Fruit fly (Drosophila melanogaster) ovary, adult (tissue): Measurements from ENCODE around the gene sbm.

Experiments used
- CG17801 ChIP-seq: fragments of 200-800 bp; optimal IDR thresholded peaks from 2 replicates; lab custom pipeline; 2019; ENCODE audit warnings: missing biosample characterization, mild to moderate bottlenecking, missing genetic modification characterization, moderate library complexity; ENCODE audit not compliant: partially characterized antibody

Gene sbm

dm6 chrX:14602421-14602846 is at the start of gene sbm:
Gene sbm (minus strand): TSS chrX:14602580.
- TF ChIP-seq CG17801 (GFP tag; lab: Kevin White, UChicago): no peak

- no peak for TF ChIP-seq CG17801 (GFP tag; lab: Kevin White, UChicago)
These were observed 47.4 kb upstream of the sbm start for dm6 chrX:14649742-14650141.

dm6 chrX:14634696-14635095 is 32.3 kb upstream of the sbm start:
- TF ChIP-seq CG17801 (GFP tag; lab: Kevin White, UChicago): no peak

dm6 chrX:14634224-14634623 is 31.8 kb upstream of the sbm start:
- TF ChIP-seq CG17801 (GFP tag; lab: Kevin White, UChicago): no peak

- TF ChIP-seq CG17801 (GFP tag; lab: Kevin White, UChicago): no peak
These were observed 30.8 kb upstream of the sbm start for dm6 chrX:14633168-14633567.

- no peak for TF ChIP-seq CG17801 (GFP tag; lab: Kevin White, UChicago)
These were observed 27.0 kb upstream of the sbm start for dm6 chrX:14629411-14629810.

dm6 chrX:14627080-14627796 is 24.9 kb upstream of the sbm start:
- TF ChIP-seq CG17801 (GFP tag; lab: Kevin White, UChicago): no peak

dm6 chrX:14622179-14622578 is 19.8 kb upstream of the sbm start:
- no peak for TF ChIP-seq CG17801 (GFP tag; lab: Kevin White, UChicago)

dm6 chrX:14621464-14621863 is 19.1 kb upstream of the sbm start:
- no peak for TF ChIP-seq CG17801 (GFP tag; lab: Kevin White, UChicago)

dm6 chrX:14612302-14612701 is 9.9 kb upstream of the sbm start:
- no peak for TF ChIP-seq CG17801 (GFP tag; lab: Kevin White, UChicago)

- no peak for TF ChIP-seq CG17801 (GFP tag; lab: Kevin White, UChicago)
These were observed 6.8 kb upstream of the sbm start for dm6 chrX:14609222-14609621.

dm6 chrX:14606873-14607272 is 4.5 kb upstream of the sbm start:
- peak; percentile 22 for TF ChIP-seq CG17801 (GFP tag; lab: Kevin White, UChicago)

dm6 chrX:14603600-14604182 is 1.3 kb upstream of the sbm start:
- TF ChIP-seq CG17801 (GFP tag; lab: Kevin White, UChicago): no peak

dm6 chrX:14601922-14602321 is 458 bp downstream of the sbm start:
- TF ChIP-seq CG17801 (GFP tag; lab: Kevin White, UChicago): no peak

- no peak for TF ChIP-seq CG17801 (GFP tag; lab: Kevin White, UChicago)
These were observed 2.9 kb downstream of the sbm start for dm6 chrX:14599431-14599830.

- no peak for TF ChIP-seq CG17801 (GFP tag; lab: Kevin White, UChicago)
These were observed 3.7 kb downstream of the sbm start for dm6 chrX:14598706-14599105.
